Fruit fly (Drosophila melanogaster) whole organism, embryonic: Measurements from ENCODE around the gene CG2224.

Experiments
- ATbp ChIP-seq: fragments of 200-800 bp; sonication (Bioruptor generic); optimal IDR thresholded peaks from 2 replicates; lab custom pipeline; 2017; ENCODE audit warnings: missing biosample characterization, mild to moderate bottlenecking, missing genetic modification characterization, missing genetic modification reagents
- Atf6 ChIP-seq: fragments of 200-800 bp; sonication (Bioruptor generic); IDR thresholded peaks from 2 replicates; pipeline ENCODE4 v1.3.6; 2022; ENCODE audit warnings: missing biosample characterization, missing genetic modification characterization
- BtbVII ChIP-seq: fragments of 200-800 bp; sonication (Bioruptor generic); optimal IDR thresholded peaks from 3 replicates; lab custom pipeline; 2017; ENCODE audit warnings: missing biosample characterization, mild to moderate bottlenecking, missing genetic modification characterization
- CG10565 ChIP-seq: fragments of 200-800 bp; sonication (Bioruptor generic); optimal IDR thresholded peaks from 3 replicates; lab custom pipeline; 2016; ENCODE audit warnings: missing biosample characterization, mild to moderate bottlenecking, missing genetic modification characterization
- CG12104 ChIP-seq: fragments of 200-800 bp; sonication (Bioruptor generic); optimal IDR thresholded peaks from 3 replicates; lab custom pipeline; 2016; ENCODE audit warnings: missing biosample characterization, missing genetic modification characterization
- CG13424 ChIP-seq: fragments of 200-800 bp; sonication (Bioruptor generic); optimal IDR thresholded peaks from 2 replicates; lab custom pipeline; 2019; ENCODE audit warnings: missing biosample characterization, mild to moderate bottlenecking, missing genetic modification characterization, moderate library complexity
- CG14965 ChIP-seq: fragments of 200-800 bp; sonication (Bioruptor generic); optimal IDR thresholded peaks from 2 replicates; lab custom pipeline; 2016; ENCODE audit warnings: missing biosample characterization, missing genetic modification characterization, borderline replicate concordance
- CG15514 ChIP-seq: fragments of 200-800 bp; sonication (Bioruptor generic); optimal IDR thresholded peaks from 3 replicates; lab custom pipeline; 2017; ENCODE audit warnings: missing biosample characterization, missing genetic modification characterization, mild to moderate bottlenecking, moderate library complexity, missing genetic modification reagents
- CG1602 ChIP-seq: fragments of 200-800 bp; sonication (Bioruptor generic); optimal IDR thresholded peaks from 3 replicates; lab custom pipeline; 2016; ENCODE audit warnings: missing biosample characterization, missing genetic modification characterization
- CG17186 ChIP-seq: fragments of 200-800 bp; sonication (Bioruptor generic); optimal IDR thresholded peaks from 3 replicates; lab custom pipeline; 2017; ENCODE audit warnings: missing biosample characterization, missing genetic modification reagents, missing genetic modification characterization
- CG18476 ChIP-seq: fragments of 200-800 bp; sonication (Bioruptor generic); optimal IDR thresholded peaks from 2 replicates; lab custom pipeline; 2016; ENCODE audit warnings: missing biosample characterization, mild to moderate bottlenecking, missing genetic modification characterization
- CG2120 ChIP-seq: fragments of 200-800 bp; sonication (Bioruptor generic); optimal IDR thresholded peaks from 3 replicates; lab custom pipeline; 2016; ENCODE audit warnings: missing biosample characterization, missing genetic modification characterization
- CG2678 ChIP-seq: fragments of 200-800 bp; sonication (Bioruptor generic); optimal IDR thresholded peaks from 3 replicates; lab custom pipeline; 2019; ENCODE audit warnings: missing biosample characterization, mild to moderate bottlenecking, missing genetic modification characterization, moderate library complexity
- CG31224 ChIP-seq: fragments of 200-800 bp; sonication (Bioruptor generic); IDR thresholded peaks from 2 replicates; pipeline ENCODE4 v1.3.6; 2022; ENCODE audit warnings: missing biosample characterization, missing genetic modification characterization
- CG3726 ChIP-seq: fragments of 200-800 bp; sonication (Bioruptor generic); IDR thresholded peaks from 3 replicates; pipeline ENCODE4, ENCODE4 v1.3.6; 2022; ENCODE audit warnings: missing biosample characterization, missing genetic modification characterization
- CG4730 ChIP-seq: fragments of 200-800 bp; sonication (Bioruptor generic); IDR thresholded peaks from 2 replicates; pipeline ENCODE4 v1.3.6; 2022; ENCODE audit warnings: missing biosample characterization, missing genetic modification characterization
- CG6689 ChIP-seq: fragments of 200-800 bp; sonication (Bioruptor generic); IDR thresholded peaks from 2 replicates; pipeline ENCODE4 v1.3.6; 2022; ENCODE audit warnings: missing biosample characterization, missing genetic modification characterization
- CG6813 ChIP-seq: fragments of 200-800 bp; sonication (Bioruptor generic); optimal IDR thresholded peaks from 2 replicates; lab custom pipeline; 2017; ENCODE audit warnings: missing biosample characterization, missing genetic modification characterization, mild to moderate bottlenecking, moderate library complexity, missing genetic modification reagents
- CG7786 ChIP-seq: fragments of 200-800 bp; sonication (Bioruptor generic); optimal IDR thresholded peaks from 2 replicates; lab custom pipeline; 2016; ENCODE audit warnings: missing biosample characterization, missing genetic modification characterization
- CG7928 ChIP-seq: fragments of 200-800 bp; sonication (Bioruptor generic); optimal IDR thresholded peaks from 2 replicates; lab custom pipeline; 2017; ENCODE audit warnings: missing biosample characterization, mild to moderate bottlenecking, missing genetic modification characterization
- CG9727 ChIP-seq: fragments of 200-800 bp; sonication (Bioruptor generic); optimal IDR thresholded peaks from 3 replicates; lab custom pipeline; 2017; ENCODE audit warnings: missing biosample characterization, mild to moderate bottlenecking, missing genetic modification characterization
- Dbx ChIP-seq: fragments of 200-800 bp; sonication (Bioruptor generic); IDR thresholded peaks from 3 replicates; pipeline ENCODE4 v1.3.6; 2022; ENCODE audit warnings: missing biosample characterization, missing genetic modification characterization
- Fer2 ChIP-seq: fragments of 200-800 bp; sonication (Bioruptor generic); optimal IDR thresholded peaks from 2 replicates; lab custom pipeline; 2018; ENCODE audit warnings: missing biosample characterization, mild to moderate bottlenecking, missing genetic modification characterization, moderate library complexity
- Gsc ChIP-seq: fragments of 200-800 bp; sonication (Bioruptor generic); IDR thresholded peaks from 2 replicates; pipeline ENCODE4 v1.3.6; 2022; ENCODE audit warnings: missing biosample characterization, missing genetic modification characterization
- HHEX ChIP-seq: fragments of 200-800 bp; sonication (Bioruptor generic); optimal IDR thresholded peaks from 3 replicates; lab custom pipeline; 2017; ENCODE audit warnings: missing biosample characterization, mild to moderate bottlenecking, missing genetic modification characterization, missing genetic modification reagents
- Hand ChIP-seq: fragments of 200-800 bp; sonication (Bioruptor generic); optimal IDR thresholded peaks from 2 replicates; lab custom pipeline; 2017; ENCODE audit warnings: mild to moderate bottlenecking, missing biosample characterization, missing genetic modification reagents, missing genetic modification characterization
- HmgD ChIP-seq: fragments of 200-800 bp; sonication (Bioruptor generic); optimal IDR thresholded peaks from 3 replicates; lab custom pipeline; 2016; ENCODE audit warnings: missing biosample characterization, missing genetic modification characterization
- Hmr ChIP-seq: fragments of 200-800 bp; sonication (Bioruptor generic); optimal IDR thresholded peaks from 3 replicates; lab custom pipeline; 2017; ENCODE audit warnings: mild to moderate bottlenecking, missing biosample characterization, missing genetic modification reagents, missing genetic modification characterization
- Neu2 ChIP-seq: fragments of 200-800 bp; sonication (Bioruptor generic); optimal IDR thresholded peaks from 3 replicates; lab custom pipeline; 2016; ENCODE audit warnings: missing biosample characterization, missing genetic modification characterization, borderline replicate concordance
- Rfx ChIP-seq: fragments of 200-800 bp; sonication (Bioruptor generic); IDR thresholded peaks from 2 replicates; pipeline ENCODE4 v1.3.6; 2022; ENCODE audit warnings: missing biosample characterization, missing genetic modification characterization
- Six4 ChIP-seq: fragments of 200-800 bp; sonication (Bioruptor generic); optimal IDR thresholded peaks from 2 replicates; lab custom pipeline; 2016; ENCODE audit warnings: missing biosample characterization, missing genetic modification characterization
- amos ChIP-seq: fragments of 200-800 bp; sonication (Bioruptor generic); IDR thresholded peaks from 2 replicates; pipeline ENCODE4 v1.3.6; 2022; ENCODE audit warnings: missing biosample characterization, missing genetic modification characterization; ENCODE audit not compliant: partially characterized antibody
- danr ChIP-seq: fragments of 200-800 bp; sonication (Bioruptor generic); IDR thresholded peaks from 2 replicates; pipeline ENCODE4 v1.3.6; 2022; ENCODE audit warnings: missing biosample characterization, missing genetic modification characterization
- dmrt99B ChIP-seq: fragments of 200-800 bp; sonication (Bioruptor generic); optimal IDR thresholded peaks from 2 replicates; lab custom pipeline; 2018; ENCODE audit warnings: missing biosample characterization, mild to moderate bottlenecking, missing genetic modification characterization, moderate library complexity
- dpn ChIP-seq, 2 experiments: fragments of 200-800 bp; sonication (Bioruptor generic); optimal IDR thresholded peaks; 3 replicates each; lab custom pipeline; 2016; ENCODE audit warnings: missing biosample characterization in 2 of 2, missing genetic modification characterization in 2 of 2
- esg ChIP-seq: fragments of 200-800 bp; sonication (Bioruptor generic); conservative IDR thresholded peaks from 2 replicates; pipeline ENCODE4 v1.3.6; 2022; ENCODE audit warnings: missing biosample characterization, missing genetic modification characterization
- gem ChIP-seq: fragments of 200-800 bp; sonication (Bioruptor generic); optimal IDR thresholded peaks from 2 replicates; lab custom pipeline; 2019; ENCODE audit warnings: missing biosample characterization, mild to moderate bottlenecking, missing genetic modification characterization, moderate library complexity
- jumu ChIP-seq: fragments of 200-800 bp; sonication (Bioruptor generic); optimal IDR thresholded peaks from 3 replicates; lab custom pipeline; 2016; ENCODE audit warnings: missing biosample characterization, missing genetic modification characterization
- kah ChIP-seq: fragments of 200-800 bp; sonication (Bioruptor generic); optimal IDR thresholded peaks from 2 replicates; lab custom pipeline; 2018; ENCODE audit warnings: missing biosample characterization, mild to moderate bottlenecking, missing genetic modification characterization
- sisA ChIP-seq: fragments of 200-800 bp; sonication (Bioruptor generic); IDR thresholded peaks from 2 replicates; pipeline ENCODE4 v1.3.6; 2022; ENCODE audit warnings: missing biosample characterization, missing genetic modification characterization
- slp2 ChIP-seq: fragments of 200-800 bp; sonication (Bioruptor generic); optimal IDR thresholded peaks from 2 replicates; lab custom pipeline; 2016; ENCODE audit warnings: missing biosample characterization, missing genetic modification characterization
- sna ChIP-seq: fragments of 200-800 bp; sonication (Bioruptor generic); IDR thresholded peaks from 2 replicates; pipeline ENCODE4 v1.3.6; 2022; ENCODE audit warnings: missing biosample characterization, missing genetic modification characterization; ENCODE audit not compliant: partially characterized antibody
- sob ChIP-seq: fragments of 200-800 bp; sonication (Bioruptor generic); IDR thresholded peaks from 2 replicates; pipeline ENCODE4 v1.3.6; 2022; ENCODE audit warnings: missing biosample characterization, missing genetic modification characterization
- ssp ChIP-seq: fragments of 200-800 bp; sonication (Bioruptor generic); IDR thresholded peaks from 2 replicates; pipeline ENCODE4 v1.3.6; 2022; ENCODE audit warnings: missing biosample characterization, missing genetic modification characterization
- tgo ChIP-seq: fragments of 200-800 bp; sonication (Bioruptor generic); IDR thresholded peaks from 3 replicates; pipeline ENCODE4 v1.3.6; 2022; ENCODE audit warnings: missing biosample characterization, missing genetic modification characterization
- vnd ChIP-seq: fragments of 200-800 bp; sonication (Bioruptor generic); IDR thresholded peaks from 3 replicates; pipeline ENCODE4 v1.3.6; 2022; ENCODE audit warnings: missing biosample characterization, missing genetic modification characterization; ENCODE audit not compliant: partially characterized antibody
- wek ChIP-seq: fragments of 200-800 bp; sonication (Bioruptor generic); optimal IDR thresholded peaks from 3 replicates; lab custom pipeline; 2018; ENCODE audit warnings: missing biosample characterization, mild to moderate bottlenecking, missing genetic modification characterization, moderate library complexity
- zen ChIP-seq: fragments of 200-800 bp; sonication (Bioruptor generic); optimal IDR thresholded peaks from 3 replicates; lab custom pipeline; 2018; ENCODE audit warnings: missing biosample characterization, mild to moderate bottlenecking, missing genetic modification characterization, moderate library complexity
- zf30C ChIP-seq: fragments of 200-800 bp; sonication (Bioruptor generic); optimal IDR thresholded peaks from 3 replicates; lab custom pipeline; 2018; ENCODE audit warnings: missing biosample characterization, mild to moderate bottlenecking, missing genetic modification characterization
- zfh2 ChIP-seq: fragments of 200-800 bp; sonication (Bioruptor generic); optimal IDR thresholded peaks from 2 replicates; lab custom pipeline; 2016; ENCODE audit warnings: missing biosample characterization, missing genetic modification characterization

Gene CG2224

dm6 chr3R:30413795-30414194 lies 45.3 kb downstream of the CG2224 start (continued):
- TF ChIP-seq CG18476 (no peak), Gsc (no peak), CG3726 (GFP tag; lab: Robert Waterston, UW) (0 out of 3 replicates have a peak, but pooled peaks have one; percentile 20), HHEX (GFP tag; lab: Kevin White, UChicago) (peak; percentile 28), CG10565 (GFP tag; lab: Kevin White, UChicago) (no peak), Atf6 (peak; percentile 19; the same call in 1 of the 2 replicates), Hmr (GFP tag; lab: Kevin White, UChicago) (peak; percentile 28), tgo (GFP tag; lab: Robert Waterston, UW) (peak; percentile 33; the same call in 1 of the 3 replicates), ATbp (GFP tag; lab: Kevin White, UChicago) (peak; percentile 49), dmrt99B (tag; lab: Kevin White, UChicago) (peak; percentile 66), dpn (GFP tag; optimal IDR thresholded peaks at IDR 0.05; lab: Kevin White, UChicago) (peak in 1 of 2 experiments; percentile 49), CG17186 (GFP tag; lab: Kevin White, UChicago) (no peak), zf30C (GFP tag; lab: Kevin White, UChicago) (no peak), CG2120 (GFP tag; lab: Kevin White, UChicago) (peak; percentile 25), wek (no peak), vnd (GFP tag; lab: Robert Waterston, UW) (no peak), CG7928 (GFP tag; lab: Kevin White, UChicago) (no peak), CG6813 (GFP tag; lab: Kevin White, UChicago) (no peak), CG2678 (tag; lab: Kevin White, UChicago) (peak; percentile 62), ssp (GFP tag; lab: Robert Waterston, UW) (0 out of 2 replicates have a peak, but pooled peaks have one; percentile 9), Hand (GFP tag; lab: Kevin White, UChicago) (no peak), amos (no peak), CG15514 (GFP tag; lab: Kevin White, UChicago) (peak; percentile 14), sna (GFP tag; lab: Robert Waterston, UW) (no peak), CG1602 (GFP tag; lab: Kevin White, UChicago) (no peak), esg (GFP tag; lab: Robert Waterston, UW) (peak; percentile 59), slp2 (GFP tag; lab: Kevin White, UChicago) (no peak), CG6689 (GFP tag; lab: Robert Waterston, UW) (peak; percentile 70), CG14965 (GFP tag; lab: Kevin White, UChicago) (no peak), Neu2 (GFP tag; lab: Kevin White, UChicago) (no peak), CG31224 (GFP tag; lab: Robert Waterston, UW) (no peak), BtbVII (GFP tag; lab: Kevin White, UChicago) (no peak), kah (GFP tag; lab: Kevin White, UChicago) (peak; percentile 1), danr (GFP tag; lab: Robert Waterston, UW) (0 out of 2 replicates have a peak, but pooled peaks have one; percentile 16), gem (tag; lab: Kevin White, UChicago) (peak; percentile 70), CG7786 (peak; percentile 8), sisA (GFP tag; lab: Robert Waterston, UW) (peak; percentile 38), CG12104 (GFP tag; lab: Kevin White, UChicago) (peak; percentile 7), Six4 (GFP tag; lab: Kevin White, UChicago) (peak; percentile 37), jumu (GFP tag; lab: Kevin White, UChicago) (no peak), sob (GFP tag; lab: Robert Waterston, UW) (0 out of 2 replicates have a peak, but pooled peaks have one; percentile 42), zfh2 (GFP tag; lab: Kevin White, UChicago) (no peak), Dbx (no peak), HmgD (GFP tag; lab: Kevin White, UChicago) (no peak), Rfx (peak; percentile 49), Fer2 (tag; lab: Kevin White, UChicago) (no peak), CG4730 (GFP tag; lab: Robert Waterston, UW) (peak; percentile 18; the same call in 1 of the 2 replicates), CG13424 (tag; lab: Kevin White, UChicago) (peak; percentile 41), CG9727 (GFP tag; lab: Kevin White, UChicago) (peak; percentile 48), zen (peak; percentile 19)
